Fruit fly (Drosophila melanogaster) whole organism, pupa: ENCODE measurements around the gene Sc2.

Experiments used
- CG12605 ChIP-seq: fragments of 200-800 bp; sonication (Bioruptor generic); IDR thresholded peaks from 2 replicates; pipeline ENCODE4 v1.3.6; 2022; ENCODE audit warnings: missing biosample characterization, missing genetic modification characterization
- CG13204 ChIP-seq: fragments of 200-800 bp; sonication (Bioruptor generic); optimal IDR thresholded peaks from 2 replicates; lab custom pipeline; 2018; ENCODE audit warnings: missing biosample characterization, mild to moderate bottlenecking, missing genetic modification characterization, moderate library complexity
- CG17806 ChIP-seq: fragments of 200-800 bp; sonication (Bioruptor generic); optimal IDR thresholded peaks from 2 replicates; lab custom pipeline; 2018; ENCODE audit warnings: missing biosample characterization, mild to moderate bottlenecking, missing genetic modification characterization, moderate library complexity
- CG32121 ChIP-seq: fragments of 200-800 bp; sonication (Bioruptor generic); IDR thresholded peaks from 2 replicates; pipeline ENCODE4 v1.3.6; 2022; ENCODE audit warnings: missing biosample characterization, missing genetic modification characterization
- CG34367 ChIP-seq: fragments of 200-800 bp; sonication (Bioruptor generic); optimal IDR thresholded peaks from 2 replicates; lab custom pipeline; 2018; ENCODE audit warnings: missing biosample characterization, mild to moderate bottlenecking, missing genetic modification characterization
- CG9948 ChIP-seq: fragments of 200-800 bp; sonication (Bioruptor generic); optimal IDR thresholded peaks from 2 replicates; lab custom pipeline; 2018; ENCODE audit warnings: missing biosample characterization, mild to moderate bottlenecking, missing genetic modification characterization, moderate library complexity
- EcR ChIP-seq: fragments of 200-800 bp; sonication (Bioruptor generic); optimal IDR thresholded peaks from 3 replicates; lab custom pipeline; 2019; ENCODE audit warnings: missing biosample characterization, missing genetic modification characterization, mild to moderate bottlenecking, moderate library complexity, missing genetic modification reagents
- Pif1B ChIP-seq: fragments of 200-800 bp; sonication (Bioruptor generic); optimal IDR thresholded peaks from 3 replicates; lab custom pipeline; 2016; ENCODE audit warnings: missing biosample characterization, missing genetic modification characterization
- gl ChIP-seq: fragments of 200-800 bp; sonication (Bioruptor generic); optimal IDR thresholded peaks from 2 replicates; lab custom pipeline; 2018; ENCODE audit warnings: missing biosample characterization, mild to moderate bottlenecking, missing genetic modification characterization
- rn ChIP-seq: fragments of 200-800 bp; sonication (Bioruptor generic); IDR thresholded peaks from 2 replicates; pipeline ENCODE4 v1.3.6; 2022; ENCODE audit warnings: missing biosample characterization, missing genetic modification characterization

DNA sequence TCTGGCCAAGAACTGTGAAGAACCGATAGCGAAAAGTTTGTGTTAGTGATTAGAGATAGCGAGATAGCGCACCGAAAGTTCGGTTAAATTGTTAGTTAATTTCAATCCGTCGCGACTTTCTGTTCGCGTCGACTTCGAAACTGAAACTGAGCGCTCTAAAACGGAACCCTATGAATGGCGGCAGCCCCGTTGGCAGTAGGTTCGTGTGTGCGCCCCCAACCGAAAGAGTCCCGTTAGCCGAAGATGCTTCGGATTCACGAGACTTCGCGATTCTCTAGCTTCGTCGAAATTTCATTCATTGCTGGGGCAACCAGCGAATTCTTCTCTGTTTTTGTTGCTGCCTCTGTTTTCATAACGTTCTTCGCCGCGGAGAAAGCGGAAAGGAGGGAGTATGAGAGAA, 22.2 kb downstream of the Sc2 start:
- no peak for TF ChIP-seq CG9948 (tag; lab: Kevin White, UChicago)
- no peak for TF ChIP-seq CG32121
- TF ChIP-seq EcR (GFP tag; lab: Kevin White, UChicago), result no peak
- TF ChIP-seq gl, result no peak
- no peak for TF ChIP-seq rn (GFP tag; lab: Robert Waterston, UW)
- no peak for TF ChIP-seq CG34367 (tag; lab: Kevin White, UChicago)
- TF ChIP-seq CG17806 (tag; lab: Kevin White, UChicago), result no peak
- TF ChIP-seq CG12605 (GFP tag; lab: Robert Waterston, UW), result no peak
- TF ChIP-seq Pif1B (GFP tag; lab: Kevin White, UChicago), result no peak
- no peak for TF ChIP-seq CG13204 (GFP tag; lab: Kevin White, UChicago)
